Worm (Caenorhabditis elegans): ENCODE measurements around the gene osm-6.

Gene osm-6

ce11 chrV:11941664-11942063 lies 14.4 kb upstream of the osm-6 start (continued):
- TF ChIP-seq hlh-17 (GFP tag; optimal IDR thresholded peaks at IDR 0.05; ENCODE audit: borderline replicate concordance) = no peak
- no peak for TF ChIP-seq mep-1 (tag; optimal IDR thresholded peaks at IDR 0.05)
- TF ChIP-seq elt-2 (tag; optimal IDR thresholded peaks at IDR 0.05) = peak; percentile 93
- no peak for TF ChIP-seq aha-1 (tag; optimal IDR thresholded peaks at IDR 0.05)
- peak; percentile 91 for TF ChIP-seq pqm-1 (tag; optimal IDR thresholded peaks at IDR 0.05)
- TF ChIP-seq nhr-11 (tag; optimal IDR thresholded peaks at IDR 0.05) = no peak
- no peak for TF ChIP-seq lin-13 (GFP tag; optimal IDR thresholded peaks at IDR 0.05)
- no peak for TF ChIP-seq snpc-4 (tag; optimal IDR thresholded peaks at IDR 0.05)
- TF ChIP-seq hlh-4 (tag; optimal IDR thresholded peaks at IDR 0.05) = no peak
- no peak for TF ChIP-seq efl-3 (GFP tag; optimal IDR thresholded peaks at IDR 0.05)
- peak; percentile 28 for TF ChIP-seq nhr-20 (tag; optimal IDR thresholded peaks at IDR 0.05)
- peak; percentile 31 for TF ChIP-seq nhr-90 (tag; optimal IDR thresholded peaks at IDR 0.05; ENCODE audit: poor library complexity)
- no peak for TF ChIP-seq skn-1 (tag; optimal IDR thresholded peaks at IDR 0.05)
- no peak for TF ChIP-seq pag-3 (tag; optimal IDR thresholded peaks at IDR 0.05; ENCODE audit: borderline replicate concordance, insufficient read depth)
- TF ChIP-seq C16A3.4 (tag; optimal IDR thresholded peaks at IDR 0.05) = no peak
- no peak for TF ChIP-seq efl-1 (optimal IDR thresholded peaks at IDR 0.05)
- peak in 1 of 2 experiments; percentile 89 for TF ChIP-seq efl-1 (GFP tag; optimal IDR thresholded peaks at IDR 0.05 in 1 of 2)
- no peak for TF ChIP-seq ama-1 (optimal IDR thresholded peaks at IDR 0.05)
- no peak for TF ChIP-seq dpl-1 (GFP tag; optimal IDR thresholded peaks at IDR 0.05)

DNA sequence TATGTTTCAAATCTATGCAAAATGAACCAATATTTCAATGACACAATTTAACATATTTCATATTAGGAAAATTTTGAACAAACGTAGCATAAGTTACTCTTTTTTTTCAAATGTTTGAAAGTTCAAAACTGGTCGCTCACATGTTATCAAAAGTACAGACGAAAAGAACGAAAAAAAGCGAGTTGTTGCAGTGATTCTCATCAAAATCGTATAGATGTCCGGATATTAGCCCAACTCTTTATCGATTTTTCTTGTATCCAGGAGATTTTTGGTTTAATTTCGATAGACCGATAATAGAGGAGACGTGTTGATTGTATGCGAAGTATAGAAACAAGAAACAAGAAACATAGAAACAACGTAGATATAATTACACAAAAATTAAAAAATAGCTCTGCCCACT lies 13.1 kb upstream of the osm-6 start:
- TF ChIP-seq efl-1 (optimal IDR thresholded peaks at IDR 0.05) = no peak
- peak in 1 of 2 experiments; percentile 85 for TF ChIP-seq efl-1 (GFP tag; optimal IDR thresholded peaks at IDR 0.05 in 1 of 2)
- TF ChIP-seq ces-1 (GFP tag; optimal IDR thresholded peaks at IDR 0.05) = no peak

DNA sequence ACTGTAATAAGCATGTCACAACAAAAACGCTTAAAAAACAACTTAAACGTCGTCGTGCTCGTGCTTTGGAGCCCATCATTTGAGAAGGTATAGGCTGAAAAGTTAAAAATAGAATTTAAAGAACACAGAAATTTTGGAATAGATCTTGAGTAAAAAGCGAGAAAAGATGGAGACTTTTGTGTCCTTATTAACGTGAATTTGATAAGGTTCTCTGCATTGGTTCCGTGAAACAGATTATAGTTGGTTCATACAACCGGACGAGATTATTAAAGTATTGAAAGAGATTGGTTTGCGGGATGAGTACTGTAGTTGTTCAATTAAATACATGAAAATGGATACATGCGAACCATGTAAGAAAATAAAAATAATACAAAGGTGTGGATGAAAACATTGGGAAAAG lies 10.5 kb upstream of the osm-6 start, which contains the start of gene gpla-1:
TSS of gene gpla-1 (minus strand) at position 101 of the 400 bp plus-strand sequence.
- TF ChIP-seq nhr-77 (tag; optimal IDR thresholded peaks at IDR 0.05) (no peak), lin-15B (tag; optimal IDR thresholded peaks at IDR 0.05) (no peak), skn-1 (tag; optimal IDR thresholded peaks at IDR 0.05) (no peak), nhr-12 (tag; optimal IDR thresholded peaks at IDR 0.05) (no peak), fkh-10 (GFP tag; optimal IDR thresholded peaks at IDR 0.05) (no peak), nhr-28 (tag; optimal IDR thresholded peaks at IDR 0.05) (no peak), aly-2 (tag; optimal IDR thresholded peaks at IDR 0.05) (no peak), ets-5 (GFP tag; IDR thresholded peaks at IDR 0.05) (no peak)

DNA sequence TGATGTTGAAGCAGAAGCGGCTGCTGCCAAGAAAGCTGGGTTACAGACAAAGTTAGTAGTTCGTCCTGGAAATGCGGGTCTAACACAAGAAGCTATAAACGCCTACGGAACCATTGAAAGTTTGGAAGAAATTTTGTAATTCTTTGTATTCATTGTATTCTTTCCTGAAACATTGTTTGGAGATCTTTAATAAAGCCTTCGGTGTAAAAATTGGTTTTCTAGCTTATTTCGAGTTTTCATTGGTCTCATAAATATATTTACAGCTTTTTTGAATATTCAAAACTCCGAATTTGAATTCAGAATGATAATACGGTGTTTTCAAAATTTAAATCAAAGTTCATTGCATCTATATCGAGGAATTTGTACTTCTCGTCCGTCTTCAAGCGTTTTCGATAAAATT lies 7.6 kb upstream of the osm-6 start, which contains the start of gene F58H1.8:
TSS of gene F58H1.8 (plus strand) at position 301 of the 400 bp plus-strand sequence.
- TF ChIP-seq efl-1 (optimal IDR thresholded peaks at IDR 0.05) (no peak), efl-1 (GFP tag; optimal IDR thresholded peaks at IDR 0.05 in 1 of 2) (peak in 1 of 2 experiments; percentile 20), nhr-90 (tag; optimal IDR thresholded peaks at IDR 0.05; ENCODE audit: poor library complexity) (no peak)

DNA sequence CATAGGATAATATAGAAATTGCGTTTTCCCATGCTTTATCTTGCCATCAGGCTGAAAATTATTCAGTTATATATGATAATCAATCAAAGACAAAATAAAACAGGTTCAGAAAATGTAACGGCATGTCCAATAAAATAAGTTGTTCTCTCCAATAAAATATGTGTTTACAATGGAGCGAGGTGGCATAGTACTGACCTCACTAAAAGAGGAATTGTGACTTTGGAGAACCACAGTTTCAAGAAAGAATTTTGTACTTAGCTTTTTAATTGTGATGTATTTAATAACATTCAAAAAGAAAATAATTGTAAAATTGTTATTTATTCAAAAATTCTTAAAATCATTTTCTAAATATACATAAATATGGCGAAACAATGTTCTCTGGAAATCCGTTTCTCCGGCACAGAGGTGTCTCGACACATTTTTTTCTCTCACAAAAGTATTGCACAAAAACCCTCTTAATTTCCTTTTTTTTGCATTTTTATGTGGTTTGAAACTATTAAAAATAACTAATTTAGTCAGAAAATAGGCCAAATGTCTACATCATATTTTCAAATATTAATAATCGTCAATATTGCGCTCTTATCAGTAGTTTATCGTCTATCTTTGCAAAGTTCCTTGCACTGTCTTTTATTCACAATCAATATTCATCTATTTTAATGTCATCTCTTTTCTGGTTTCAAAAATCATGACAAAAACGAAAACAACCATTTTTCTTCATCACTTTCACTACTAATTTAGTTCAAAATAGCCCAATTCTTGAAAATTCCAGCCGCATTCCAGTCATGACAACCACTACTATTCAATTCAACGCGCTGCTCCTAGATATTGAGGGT lies 6.2 kb upstream of the osm-6 start, which contains the start of the genes aman-2 and F58H1.3:
TSS of gene aman-2 (minus strand) at position 51 of the 833 bp plus-strand sequence.
TSS of gene F58H1.3 (plus strand) at position 783 of the 833 bp plus-strand sequence.
- TF ChIP-seq xbp-1 (tag; optimal IDR thresholded peaks at IDR 0.05) (peak; percentile 22), nhr-12 (tag; optimal IDR thresholded peaks at IDR 0.05) (no peak), ama-1 (optimal IDR thresholded peaks at IDR 0.05) (no peak), zip-4 (GFP tag; optimal IDR thresholded peaks at IDR 0.05) (no peak), dpl-1 (GFP tag; optimal IDR thresholded peaks at IDR 0.05) (peak in 2 of 3 experiments; percentile 15 to 61), snpc-4 (tag; optimal IDR thresholded peaks at IDR 0.05) (no peak), sox-4 (tag; optimal IDR thresholded peaks at IDR 0.05) (peak; percentile 6), nhr-28 (tag; optimal IDR thresholded peaks at IDR 0.05) (no peak), lin-35 (GFP tag; optimal IDR thresholded peaks at IDR 0.05) (peak; percentile 46 to 68), nhr-71 (tag; optimal IDR thresholded peaks at IDR 0.05) (peak; percentile 57), pax-3 (tag; optimal IDR thresholded peaks at IDR 0.05) (peak; percentile 74), elt-2 (tag; optimal IDR thresholded peaks at IDR 0.05) (peak; percentile 20), nhr-84 (tag; optimal IDR thresholded peaks at IDR 0.05) (no peak), lin-15B (tag; optimal IDR thresholded peaks at IDR 0.05) (no peak), efl-3 (GFP tag; optimal IDR thresholded peaks at IDR 0.05) (no peak), nhr-20 (tag; optimal IDR thresholded peaks at IDR 0.05) (peak; percentile 28), unc-98 (GFP tag; IDR thresholded peaks at IDR 0.05) (peak; percentile 51; the same call in 1 of the 2 replicates), Y116A8C.19 (tag; optimal IDR thresholded peaks at IDR 0.05; ENCODE audit: borderline replicate concordance) (no peak), ceh-90 (tag; optimal IDR thresholded peaks at IDR 0.05) (peak; percentile 21), lsy-2 (tag; optimal IDR thresholded peaks at IDR 0.05) (peak in 1 of 2 experiments; percentile 78), irx-1 (tag; optimal IDR thresholded peaks at IDR 0.05) (peak; percentile 5), fkh-10 (GFP tag; optimal IDR thresholded peaks at IDR 0.05) (no peak), nhr-90 (tag; optimal IDR thresholded peaks at IDR 0.05; ENCODE audit: poor library complexity) (peak; percentile 46), C16A3.4 (tag; optimal IDR thresholded peaks at IDR 0.05) (peak; percentile 60), lin-14 (GFP tag; optimal IDR thresholded peaks at IDR 0.05) (peak; percentile 73), lir-3 (tag; optimal IDR thresholded peaks at IDR 0.05; ENCODE audit: poor library complexity) (peak; percentile 47)

Measured in whole organism, L1 larva.